Worm (Caenorhabditis elegans) whole organism, mixed stage, embryonic: ENCODE results near the gene F22F4.4.

Experiments used
- M03D4.4 ChIP-seq: sonication (generic microtip); optimal IDR thresholded peaks from 2 replicates; lab custom pipeline; 2017; ENCODE audit warnings: mild to moderate bottlenecking, missing genetic modification characterization, missing compliant biosample characterization
- bed-3 ChIP-seq: fragments of 200-800 bp; sonication (Bioruptor generic); optimal IDR thresholded peaks from 3 replicates; lab custom pipeline; 2018; ENCODE audit warnings: mild to moderate bottlenecking, missing genetic modification characterization, moderate library complexity, missing compliant biosample characterization
- blmp-1 ChIP-seq: fragments of 150-350 bp; optimal IDR thresholded peaks from 2 replicates; lab custom pipeline; 2014; ENCODE audit warnings: missing biosample characterization, missing genetic modification characterization
- ceh-43 ChIP-seq: fragments of 200-800 bp; sonication (Bioruptor generic); optimal IDR thresholded peaks from 2 replicates; lab custom pipeline; 2018; ENCODE audit warnings: mild to moderate bottlenecking, missing genetic modification characterization, moderate library complexity, missing compliant biosample characterization
- ceh-83 ChIP-seq: fragments of 200-800 bp; sonication (Bioruptor generic); optimal IDR thresholded peaks from 2 replicates; lab custom pipeline; 2018; ENCODE audit warnings: mild to moderate bottlenecking, missing genetic modification characterization, missing compliant biosample characterization
- ces-1 ChIP-seq: fragments of 150-350 bp; optimal IDR thresholded peaks from 2 replicates; lab custom pipeline; 2014; ENCODE audit warnings: missing biosample characterization, missing genetic modification reagents, missing genetic modification characterization
- cnd-1 ChIP-seq: fragments of 200-800 bp; sonication (Bioruptor generic); optimal IDR thresholded peaks from 2 replicates; lab custom pipeline; 2018; ENCODE audit warnings: mild to moderate bottlenecking, missing genetic modification characterization, missing compliant biosample characterization
- elt-1 ChIP-seq: sonication (generic microtip); optimal IDR thresholded peaks from 2 replicates; lab custom pipeline; 2017; ENCODE audit warnings: missing genetic modification characterization, mild to moderate bottlenecking, missing compliant biosample characterization, antibody characterized with exemption, moderate library complexity, borderline replicate concordance; ENCODE audit not compliant: insufficient read depth
- elt-3 ChIP-seq: fragments of 150-350 bp; optimal IDR thresholded peaks from 2 replicates; lab custom pipeline; 2014; ENCODE audit warnings: missing biosample characterization, missing genetic modification characterization
- flh-1 ChIP-seq: fragments of 200-800 bp; sonication (Bioruptor generic); optimal IDR thresholded peaks from 2 replicates; lab custom pipeline; 2018; ENCODE audit warnings: mild to moderate bottlenecking, missing genetic modification characterization, moderate library complexity, missing compliant biosample characterization
- ham-2 ChIP-seq: fragments of 200-800 bp; sonication (Bioruptor generic); optimal IDR thresholded peaks from 2 replicates; lab custom pipeline; 2018; ENCODE audit warnings: mild to moderate bottlenecking, missing genetic modification characterization, missing compliant biosample characterization
- hlh-1 ChIP-seq: fragments of 150-350 bp; optimal IDR thresholded peaks from 2 replicates; lab custom pipeline; 2014; ENCODE audit warnings: missing biosample characterization, missing genetic modification reagents, missing genetic modification characterization
- lin-13 ChIP-seq: fragments of 150-350 bp; optimal IDR thresholded peaks from 2 replicates; lab custom pipeline; 2014; ENCODE audit warnings: missing biosample characterization, missing genetic modification characterization
- lin-32 ChIP-seq: fragments of 200-800 bp; sonication (Bioruptor generic); optimal IDR thresholded peaks from 2 replicates; lab custom pipeline; 2018; ENCODE audit warnings: mild to moderate bottlenecking, missing genetic modification characterization, missing compliant biosample characterization
- lsy-2 ChIP-seq: fragments of 150-350 bp; optimal IDR thresholded peaks from 2 replicates; lab custom pipeline; 2014; ENCODE audit warnings: missing biosample characterization, missing genetic modification characterization
- mab-5 ChIP-seq: fragments of 150-350 bp; optimal IDR thresholded peaks from 2 replicates; lab custom pipeline; 2014; ENCODE audit warnings: missing biosample characterization, missing genetic modification characterization
- mep-1 ChIP-seq: fragments of 150-350 bp; optimal IDR thresholded peaks from 2 replicates; lab custom pipeline; 2017; ENCODE audit warnings: missing biosample characterization, missing genetic modification reagents, missing genetic modification characterization, inconsistent platforms
- mls-2 ChIP-seq: sonication (generic microtip); optimal IDR thresholded peaks from 2 replicates; lab custom pipeline; 2016; ENCODE audit warnings: mild to moderate bottlenecking, missing genetic modification characterization, moderate library complexity, missing compliant biosample characterization
- nhr-12 ChIP-seq: fragments of 150-350 bp; optimal IDR thresholded peaks from 2 replicates; lab custom pipeline; 2014; ENCODE audit warnings: missing biosample characterization, missing genetic modification characterization
- nhr-28 ChIP-seq: fragments of 150-350 bp; optimal IDR thresholded peaks from 2 replicates; lab custom pipeline; 2014; ENCODE audit warnings: missing biosample characterization, missing genetic modification characterization
- nhr-76 ChIP-seq: sonication (generic microtip); optimal IDR thresholded peaks from 2 replicates; lab custom pipeline; 2017; ENCODE audit warnings: missing biosample characterization, missing genetic modification characterization
- pha-4 ChIP-seq: fragments of 150-350 bp; optimal IDR thresholded peaks from 2 replicates; lab custom pipeline; 2018; ENCODE audit warnings: missing biosample characterization, missing genetic modification reagents, missing genetic modification characterization
- sem-2 ChIP-seq: fragments of 200-800 bp; sonication (Bioruptor generic); optimal IDR thresholded peaks from 2 replicates; lab custom pipeline; 2018; ENCODE audit warnings: mild to moderate bottlenecking, missing genetic modification characterization, missing compliant biosample characterization
- sptf-1 ChIP-seq: sonication (generic microtip); optimal IDR thresholded peaks from 2 replicates; lab custom pipeline; 2017; ENCODE audit warnings: mild to moderate bottlenecking, missing genetic modification characterization, moderate library complexity, missing compliant biosample characterization
- tbx-8 ChIP-seq: fragments of 200-800 bp; sonication (Bioruptor generic); optimal IDR thresholded peaks from 2 replicates; lab custom pipeline; 2018; ENCODE audit warnings: mild to moderate bottlenecking, missing genetic modification characterization, moderate library complexity, missing compliant biosample characterization
- unc-120 ChIP-seq: sonication (generic microtip); optimal IDR thresholded peaks from 2 replicates; lab custom pipeline; 2017; ENCODE audit warnings: missing genetic modification characterization, missing compliant biosample characterization; ENCODE audit not compliant: poor library complexity, severe bottlenecking
- unc-39 ChIP-seq: fragments of 150-350 bp; optimal IDR thresholded peaks from 2 replicates; lab custom pipeline; 2014; ENCODE audit warnings: missing biosample characterization, missing genetic modification characterization
- zip-8 ChIP-seq: fragments of 150-350 bp; optimal IDR thresholded peaks from 2 replicates; lab custom pipeline; 2014; ENCODE audit warnings: missing biosample characterization, missing genetic modification characterization
- ztf-11 ChIP-seq: fragments of 150-350 bp; optimal IDR thresholded peaks from 2 replicates; lab custom pipeline; 2014; ENCODE audit warnings: missing biosample characterization, missing genetic modification characterization

The F22F4.4 gene

ce11 chrX:5975726-5976125, 25.6 kb downstream of the F22F4.4 start:
- TF ChIP-seq M03D4.4 (no peak), elt-1 (tag; lab: Kevin White, UChicago) (no peak), zip-8 (tag; lab: Kevin White, UChicago) (no peak), unc-120 (no peak), unc-39 (tag; lab: Kevin White, UChicago) (no peak), sem-2 (no peak), nhr-28 (tag; lab: Kevin White, UChicago) (no peak), nhr-12 (tag; lab: Kevin White, UChicago) (no peak), lin-32 (GFP tag; lab: Kevin White, UChicago) (no peak)
- TF ChIP-seq, all 35 proteins: peak for 0

- TF ChIP-seq nhr-12 (tag; lab: Kevin White, UChicago) = no peak
- TF ChIP-seq nhr-76 (tag; lab: Kevin White, UChicago) = no peak
- no peak for TF ChIP-seq ham-2
- no peak for TF ChIP-seq mab-5
- peak; percentile 93 for TF ChIP-seq ces-1 (GFP tag; lab: Kevin White, UChicago)
- TF ChIP-seq blmp-1 = no peak
- TF ChIP-seq mep-1 = no peak
- TF ChIP-seq zip-8 (tag; lab: Kevin White, UChicago) = no peak
Measured at ce11 chrX:5975228-5975627, 26.1 kb downstream of the F22F4.4 start.

- TF ChIP-seq ceh-83 (GFP tag; lab: Kevin White, UChicago) (no peak), ceh-43 (GFP tag; lab: Kevin White, UChicago) (no peak), tbx-8 (GFP tag; lab: Kevin White, UChicago) (no peak), nhr-28 (tag; lab: Kevin White, UChicago) (no peak)
Measured at ce11 chrX:5972212-5972611, 29.1 kb downstream of the F22F4.4 start.

- TF ChIP-seq cnd-1 (tag; lab: Kevin White, UChicago) = no peak
- no peak for TF ChIP-seq zip-8 (tag; lab: Kevin White, UChicago)
- TF ChIP-seq flh-1 = no peak
- TF ChIP-seq mls-2 (tag; lab: Kevin White, UChicago) = no peak
- TF ChIP-seq M03D4.4 = no peak
- TF ChIP-seq nhr-12 (tag; lab: Kevin White, UChicago) = no peak
- no peak for TF ChIP-seq ham-2
- no peak for TF ChIP-seq lin-32 (GFP tag; lab: Kevin White, UChicago)
- TF ChIP-seq bed-3 (GFP tag; lab: Kevin White, UChicago) = no peak
- TF ChIP-seq elt-1 (tag; lab: Kevin White, UChicago) = no peak
Measured at ce11 chrX:5962560-5962959, 38.8 kb downstream of the F22F4.4 start.

ce11 chrX:5960872-5961271, 40.5 kb downstream of the F22F4.4 start:
- TF ChIP-seq bed-3 (GFP tag; lab: Kevin White, UChicago) (no peak), sptf-1 (tag; lab: Kevin White, UChicago) (no peak), lsy-2 (no peak), ztf-11 (tag; lab: Kevin White, UChicago) (no peak), lin-32 (GFP tag; lab: Kevin White, UChicago) (no peak), zip-8 (tag; lab: Kevin White, UChicago) (no peak), pha-4 (tag; lab: Kevin White, UChicago) (no peak), flh-1 (no peak), hlh-1 (no peak), nhr-76 (tag; lab: Kevin White, UChicago) (no peak)

- TF ChIP-seq lin-13 (no peak), cnd-1 (tag; lab: Kevin White, UChicago) (no peak), unc-120 (no peak), nhr-28 (tag; lab: Kevin White, UChicago) (no peak), bed-3 (GFP tag; lab: Kevin White, UChicago) (no peak), elt-3 (tag; lab: Kevin White, UChicago) (no peak)
- TF ChIP-seq, all 35 proteins: peak for 0
Measured at ce11 chrX:5958815-5959214, 42.5 kb downstream of the F22F4.4 start, which contains the start of gene R07E4.1. R07E4.1 (plus strand) TSS chrX:5959115.
